Worm (Caenorhabditis elegans) whole organism, L2 larva: ENCODE data around the gene srw-60.

Experiments used
- F13H6.1 ChIP-seq: sonication (generic microtip); optimal IDR thresholded peaks from 2 replicates; lab custom pipeline; 2016; ENCODE audit warnings: missing genetic modification characterization, missing compliant biosample characterization
- Y55F3AM.14 ChIP-seq: fragments of 200-800 bp; sonication (Bioruptor generic); optimal IDR thresholded peaks from 2 replicates; lab custom pipeline; 2018; ENCODE audit warnings: mild to moderate bottlenecking, missing genetic modification characterization, missing compliant biosample characterization
- ZK546.5 ChIP-seq: sonication (generic microtip); optimal IDR thresholded peaks from 2 replicates; lab custom pipeline; 2017; ENCODE audit warnings: missing biosample characterization, missing genetic modification characterization
- alr-1 ChIP-seq: fragments of 150-350 bp; optimal IDR thresholded peaks from 2 replicates; lab custom pipeline; 2014; ENCODE audit warnings: missing biosample characterization, missing genetic modification characterization
- aly-2 ChIP-seq: fragments of 150-350 bp; optimal IDR thresholded peaks from 2 replicates; lab custom pipeline; 2014; ENCODE audit warnings: missing biosample characterization, missing genetic modification characterization
- ama-1 ChIP-seq: fragments of 150-350 bp; optimal IDR thresholded peaks from 2 replicates; lab custom pipeline; 2018; ENCODE audit warnings: inconsistent platforms
- blmp-1 ChIP-seq: sonication (generic microtip); optimal IDR thresholded peaks from 2 replicates; lab custom pipeline; 2017; ENCODE audit warnings: missing genetic modification characterization, mild to moderate bottlenecking, missing compliant biosample characterization, antibody characterized with exemption, moderate library complexity; ENCODE audit not compliant: insufficient read depth
- ceh-82 ChIP-seq: fragments of 150-350 bp; optimal IDR thresholded peaks from 2 replicates; lab custom pipeline; 2014; ENCODE audit warnings: missing biosample characterization, missing genetic modification characterization
- crh-2 ChIP-seq: sonication (generic microtip); optimal IDR thresholded peaks from 2 replicates; lab custom pipeline; 2017; ENCODE audit warnings: missing biosample characterization, missing genetic modification characterization
- dmd-4 ChIP-seq: sonication (generic microtip); optimal IDR thresholded peaks from 2 replicates; lab custom pipeline; 2017; ENCODE audit warnings: missing biosample characterization, missing genetic modification characterization
- egl-27 ChIP-seq: sonication (generic microtip); optimal IDR thresholded peaks from 3 replicates; lab custom pipeline; 2017; ENCODE audit warnings: missing biosample characterization, missing genetic modification reagents, missing genetic modification characterization
- elt-1 ChIP-seq: fragments of 150-350 bp; optimal IDR thresholded peaks from 2 replicates; lab custom pipeline; 2014; ENCODE audit warnings: missing biosample characterization, missing genetic modification characterization
- elt-3 ChIP-seq: sonication (generic microtip); optimal IDR thresholded peaks from 2 replicates; lab custom pipeline; 2017; ENCODE audit warnings: missing biosample characterization, missing genetic modification characterization
- fos-1 ChIP-seq: fragments of 150-350 bp; optimal IDR thresholded peaks from 2 replicates; lab custom pipeline; 2014; ENCODE audit warnings: missing biosample characterization, missing genetic modification characterization
- gmeb-1 ChIP-seq: fragments of 150-350 bp; optimal IDR thresholded peaks from 2 replicates; lab custom pipeline; 2014; ENCODE audit warnings: missing biosample characterization, missing genetic modification characterization
- lin-11 ChIP-seq: fragments of 150-350 bp; sonication (generic microtip); optimal IDR thresholded peaks from 2 replicates; lab custom pipeline; 2014; ENCODE audit warnings: missing biosample characterization, missing genetic modification characterization, inconsistent platforms, mixed read lengths
- lsy-2 ChIP-seq, 2 experiments: fragments of 150-350 bp in 1 of 2; sonication (generic microtip) in 1 of 2; optimal IDR thresholded peaks; 2 replicates each; lab custom pipeline; 2014 to 2017; ENCODE audit warnings: missing biosample characterization in 2 of 2, missing genetic modification characterization in 2 of 2
- mab-5 ChIP-seq: fragments of 150-350 bp; optimal IDR thresholded peaks from 2 replicates; lab custom pipeline; 2014; ENCODE audit warnings: missing biosample characterization, missing genetic modification characterization
- mbf-1 ChIP-seq: sonication (generic microtip); optimal IDR thresholded peaks from 2 replicates; lab custom pipeline; 2017; ENCODE audit warnings: missing biosample characterization, missing genetic modification characterization
- mdl-1 ChIP-seq, 2 experiments: fragments of 150-350 bp in 1 of 2; sonication (generic microtip) in 1 of 2; optimal IDR thresholded peaks; 2 replicates each; lab custom pipeline; 2017; ENCODE audit warnings: missing biosample characterization in 2 of 2, missing genetic modification characterization in 2 of 2
- nhr-10 ChIP-seq: sonication (generic microtip); optimal IDR thresholded peaks from 2 replicates; lab custom pipeline; 2017; ENCODE audit warnings: missing biosample characterization, missing genetic modification characterization
- nhr-11 ChIP-seq: fragments of 150-350 bp; optimal IDR thresholded peaks from 2 replicates; lab custom pipeline; 2014; ENCODE audit warnings: missing biosample characterization, missing genetic modification characterization
- nhr-12 ChIP-seq: fragments of 150-350 bp; optimal IDR thresholded peaks from 2 replicates; lab custom pipeline; 2014; ENCODE audit warnings: missing biosample characterization, missing genetic modification characterization
- nhr-23 ChIP-seq: fragments of 150-350 bp; optimal IDR thresholded peaks from 2 replicates; lab custom pipeline; 2014; ENCODE audit warnings: missing biosample characterization, missing genetic modification reagents, missing genetic modification characterization
- nhr-25 ChIP-seq: fragments of 150-350 bp; sonication (generic microtip); optimal IDR thresholded peaks from 3 replicates; lab custom pipeline; 2014; ENCODE audit warnings: missing biosample characterization, missing genetic modification characterization
- nhr-77 ChIP-seq: fragments of 150-350 bp; optimal IDR thresholded peaks from 2 replicates; lab custom pipeline; 2014; ENCODE audit warnings: missing biosample characterization, missing genetic modification characterization
- peb-1 ChIP-seq: fragments of 150-350 bp; optimal IDR thresholded peaks from 2 replicates; lab custom pipeline; 2014; ENCODE audit warnings: missing biosample characterization, missing genetic modification characterization
- sem-4 ChIP-seq: fragments of 150-350 bp; optimal IDR thresholded peaks from 2 replicates; lab custom pipeline; 2014; ENCODE audit warnings: missing biosample characterization, missing genetic modification reagents, missing genetic modification characterization
- sma-3 ChIP-seq: sonication (generic microtip); optimal IDR thresholded peaks from 2 replicates; lab custom pipeline; 2016; ENCODE audit warnings: missing genetic modification reagents, missing genetic modification characterization, missing compliant biosample characterization
- sma-9 ChIP-seq, 2 experiments: fragments of 150-350 bp in 1 of 2; sonication (generic microtip) in 1 of 2; optimal IDR thresholded peaks; 2 replicates each; lab custom pipeline; 2014 to 2016; ENCODE audit warnings: missing genetic modification characterization in 2 of 2, mild to moderate bottlenecking in 1 of 2, missing biosample characterization in 1 of 2, missing compliant biosample characterization in 1 of 2, missing genetic modification reagents in 1 of 2, moderate library complexity in 1 of 2
- snpc-4 ChIP-seq: fragments of 150-350 bp; optimal IDR thresholded peaks from 2 replicates; lab custom pipeline; 2014; ENCODE audit warnings: missing biosample characterization, missing genetic modification characterization
- unc-55 ChIP-seq: fragments of 150-350 bp; sonication (generic microtip); optimal IDR thresholded peaks from 3 replicates; lab custom pipeline; 2014; ENCODE audit warnings: missing biosample characterization, missing genetic modification reagents, missing genetic modification characterization
- unc-62 ChIP-seq: fragments of 150-350 bp; optimal IDR thresholded peaks from 2 replicates; lab custom pipeline; 2014; ENCODE audit warnings: missing biosample characterization, missing genetic modification reagents, missing genetic modification characterization
- zag-1 ChIP-seq: fragments of 150-350 bp; optimal IDR thresholded peaks from 2 replicates; lab custom pipeline; 2014; ENCODE audit warnings: missing biosample characterization, missing genetic modification characterization
- ztf-1 ChIP-seq: fragments of 200-800 bp; sonication (Bioruptor generic); conservative IDR thresholded peaks from 2 replicates; pipeline ENCODE4 v1.3.6; 2022; ENCODE audit warnings: missing genetic modification characterization, missing compliant biosample characterization
- ztf-11 ChIP-seq: sonication (generic microtip); optimal IDR thresholded peaks from 2 replicates; lab custom pipeline; 2017; ENCODE audit warnings: missing biosample characterization, missing genetic modification characterization

Gene srw-60

DNA sequence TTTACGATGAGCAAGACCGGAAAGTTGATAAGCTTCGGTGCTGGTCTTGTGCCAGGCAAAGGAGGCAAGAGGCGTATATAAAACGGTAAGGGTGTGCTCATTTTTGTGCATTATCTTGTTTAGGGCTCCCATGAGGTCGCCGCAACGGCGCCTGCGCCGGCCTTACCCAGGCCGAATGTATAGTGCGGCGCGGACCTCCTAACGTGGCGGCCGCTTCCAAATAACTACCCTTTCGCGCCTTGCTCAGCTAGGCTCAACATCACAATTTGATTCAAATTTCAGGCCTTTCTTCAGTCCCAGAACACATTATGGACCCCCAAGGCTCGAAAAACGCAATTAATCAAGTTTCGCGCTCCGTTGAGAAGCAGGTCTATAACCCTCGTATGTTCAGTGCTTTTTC is 30.9 kb upstream of the srw-60 start, which contains the start of the genes ZK355.3 and ZK355.8:
Gene ZK355.3 (minus strand): TSS at position 101 of the 400 bp plus-strand sequence.
Gene ZK355.8 (plus strand): TSS at position 272 of the 400 bp plus-strand sequence.
- no peak for TF ChIP-seq sma-3 (GFP tag; lab: Kevin White, UChicago)
- no peak for TF ChIP-seq Y55F3AM.14 (GFP tag; lab: Kevin White, UChicago)
- TF ChIP-seq unc-62 = no peak
- no peak for TF ChIP-seq nhr-10 (tag; lab: Kevin White, UChicago)
- TF ChIP-seq egl-27 (tag; lab: Kevin White, UChicago) = no peak
- no peak for TF ChIP-seq dmd-4 (tag; lab: Kevin White, UChicago)
- TF ChIP-seq gmeb-1 (tag; lab: Kevin White, UChicago) = no peak
- TF ChIP-seq ztf-11 (tag; lab: Kevin White, UChicago) = no peak
- no peak for TF ChIP-seq blmp-1 (tag; lab: Kevin White, UChicago)
- TF ChIP-seq alr-1 = no peak
- no peak for TF ChIP-seq crh-2 (tag; lab: Kevin White, UChicago)
- no peak for TF ChIP-seq ZK546.5 (tag; lab: Kevin White, UChicago)

DNA sequence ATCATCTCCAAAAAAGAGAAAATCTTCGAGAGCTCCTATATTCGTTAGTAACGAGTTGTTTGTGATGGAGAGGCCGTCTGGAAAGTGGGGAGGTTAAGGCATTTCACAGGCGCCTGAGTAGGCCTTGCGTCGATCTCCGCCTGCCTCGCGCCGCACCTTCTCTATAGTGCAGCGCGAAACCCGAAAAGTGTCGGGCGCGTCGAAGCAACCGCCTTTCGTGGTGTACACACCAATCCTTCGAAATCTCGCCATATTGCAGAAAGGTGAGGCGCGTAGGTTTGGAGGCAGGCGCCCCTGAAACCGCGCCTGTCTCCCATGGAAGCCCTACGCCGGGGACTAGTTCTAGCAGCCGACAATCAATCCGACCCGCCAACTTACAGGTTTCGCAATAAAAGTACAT is 28.6 kb upstream of the srw-60 start:
- no peak for TF ChIP-seq nhr-77 (tag; lab: Kevin White, UChicago)
- no peak for TF ChIP-seq lin-11 (tag; lab: Kevin White, UChicago)
- no peak for TF ChIP-seq ceh-82 (tag; lab: Kevin White, UChicago)
- TF ChIP-seq fos-1 (tag; lab: Kevin White, UChicago) = no peak
- no peak for TF ChIP-seq ama-1 (lab: Kevin White, UChicago)
- no peak for TF ChIP-seq nhr-12 (tag; lab: Kevin White, UChicago)
- no peak for TF ChIP-seq zag-1 (tag; lab: Kevin White, UChicago)

DNA sequence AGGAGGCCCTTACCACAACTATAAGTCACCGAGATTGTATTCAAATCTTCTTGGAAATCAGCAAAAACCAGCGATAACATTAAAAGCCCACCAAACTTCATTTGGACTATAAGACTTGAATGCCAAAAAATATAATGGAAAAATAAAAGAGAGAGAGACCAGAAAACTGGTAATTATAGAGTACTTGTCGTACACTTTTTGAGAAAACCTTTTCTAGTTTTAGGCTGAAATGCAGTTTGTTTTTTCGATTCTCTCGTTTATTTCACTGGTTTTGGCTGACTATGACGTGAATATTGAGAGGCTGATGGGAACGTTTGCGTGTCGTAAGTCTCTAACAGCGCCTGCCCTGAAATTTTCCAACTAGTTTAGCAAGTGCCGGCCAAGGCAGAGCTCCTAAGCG is 27.9 kb upstream of the srw-60 start, which contains the start of the genes irld-64 and irld-63:
Gene irld-64 (minus strand): TSS at position 101 of the 400 bp plus-strand sequence.
Gene irld-63 (plus strand): TSS at position 230 of the 400 bp plus-strand sequence.
- TF ChIP-seq unc-55 (no peak), dmd-4 (tag; lab: Kevin White, UChicago) (no peak), peb-1 (tag; lab: Kevin White, UChicago) (no peak), mab-5 (tag; lab: Kevin White, UChicago) (no peak), aly-2 (no peak), gmeb-1 (tag; lab: Kevin White, UChicago) (no peak), nhr-23 (tag; lab: Kevin White, UChicago) (no peak), nhr-10 (tag; lab: Kevin White, UChicago) (no peak), elt-3 (no peak)

DNA sequence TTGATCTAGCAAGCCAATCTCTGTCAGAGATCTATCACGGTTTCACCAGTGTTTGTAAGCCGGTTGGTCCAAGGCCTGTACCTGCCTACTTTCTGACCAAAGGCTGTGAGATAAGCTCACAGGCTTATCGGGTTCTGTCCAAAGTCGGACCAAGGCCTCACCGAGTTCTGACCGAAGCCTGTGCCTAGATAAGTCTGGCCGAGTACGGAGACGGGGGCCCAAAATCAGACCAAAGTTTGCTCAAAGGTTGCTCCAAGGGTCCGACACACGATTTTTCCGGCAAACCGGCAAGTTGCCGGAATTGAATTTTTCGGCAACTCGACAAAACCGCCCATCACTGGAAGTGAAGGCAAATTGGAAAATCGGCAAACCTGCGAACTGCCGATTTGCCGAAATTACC is 26.8 kb upstream of the srw-60 start:
- no peak for TF ChIP-seq elt-1 (tag; lab: Kevin White, UChicago)
- no peak for TF ChIP-seq Y55F3AM.14 (GFP tag; lab: Kevin White, UChicago)
- no peak for TF ChIP-seq elt-3
- TF ChIP-seq alr-1 = no peak
- TF ChIP-seq dmd-4 (tag; lab: Kevin White, UChicago) = no peak
- TF ChIP-seq nhr-12 (tag; lab: Kevin White, UChicago) = no peak
- TF ChIP-seq ztf-1 (GFP tag; lab: Robert Waterston, UW) = no peak
- no peak for TF ChIP-seq gmeb-1 (tag; lab: Kevin White, UChicago)
- TF ChIP-seq snpc-4 (tag; lab: Kevin White, UChicago) = no peak
- TF ChIP-seq mab-5 (tag; lab: Kevin White, UChicago) = no peak

DNA sequence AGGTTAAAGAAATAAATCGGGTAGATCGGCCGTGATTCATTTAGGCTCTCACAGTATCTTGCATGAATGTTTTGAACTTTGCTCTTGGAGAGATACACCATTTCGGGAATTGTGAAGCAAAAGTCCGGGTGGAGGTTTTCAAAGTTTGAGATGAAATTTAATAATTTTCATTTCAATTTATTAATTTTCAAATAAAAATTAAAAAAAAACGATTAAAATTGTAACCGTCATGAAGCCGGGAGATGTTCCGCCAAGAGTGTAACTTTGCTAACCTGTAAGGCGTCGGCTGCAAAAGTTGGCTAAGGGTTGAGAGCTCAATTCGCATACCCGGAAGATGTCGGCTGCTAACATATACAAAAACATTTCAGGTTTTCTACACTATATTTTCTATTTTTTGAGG is 24.1 kb upstream of the srw-60 start, which contains the start of gene irld-67:
Gene irld-67 (minus strand): TSS at position 101 of the 400 bp plus-strand sequence.
- TF ChIP-seq nhr-12 (tag; lab: Kevin White, UChicago) (no peak), nhr-11 (tag; lab: Kevin White, UChicago) (no peak), F13H6.1 (tag; lab: Kevin White, UChicago) (no peak), egl-27 (tag; lab: Kevin White, UChicago) (no peak), nhr-10 (tag; lab: Kevin White, UChicago) (no peak), peb-1 (tag; lab: Kevin White, UChicago) (no peak), mbf-1 (tag; lab: Kevin White, UChicago) (no peak), lsy-2 (tag; optimal IDR thresholded peaks at IDR 0.05; lab: Kevin White, UChicago) (no peak), sma-9 (GFP tag; optimal IDR thresholded peaks at IDR 0.05; lab: Kevin White, UChicago) (no peak), sma-9 (tag; optimal IDR thresholded peaks at IDR 0.05; lab: Kevin White, UChicago) (no peak), dmd-4 (tag; lab: Kevin White, UChicago) (no peak), nhr-25 (tag; lab: Kevin White, UChicago) (no peak), alr-1 (no peak), mdl-1 (tag; optimal IDR thresholded peaks at IDR 0.05; lab: Kevin White, UChicago) (no peak), mab-5 (tag; lab: Kevin White, UChicago) (no peak), sem-4 (tag; lab: Kevin White, UChicago) (no peak), fos-1 (tag; lab: Kevin White, UChicago) (no peak), ceh-82 (tag; lab: Kevin White, UChicago) (no peak)
